Fruit fly (Drosophila melanogaster) S2 (cell line): Measurements from ENCODE around the gene CG10089.

Experiments
- CG8478 ChIP-seq: fragments of >200 bp; optimal IDR thresholded peaks from 2 replicates; lab custom pipeline; 2018
- CTCF ChIP-seq, 2 experiments: fragments of >200 bp; optimal IDR thresholded peaks; 2 replicates each; lab custom pipeline; 2018

- TF ChIP-seq CG8478 (lab: Kevin White, UChicago) (no peak), CTCF (optimal IDR thresholded peaks at IDR 0.05; lab: Kevin White, UChicago) (no peak)
These were observed 19.9 kb upstream of the CG10089 start for dm6 chr3L:13494363-13495015.
